Worm (Caenorhabditis elegans) whole organism, young adult: ENCODE results near the gene T28A8.5.

Experiments used
- B0019.2 ChIP-seq: fragments of 200-800 bp; sonication (Bioruptor generic); conservative IDR thresholded peaks from 2 replicates; pipeline ENCODE4 v1.3.6; 2022; ENCODE audit warnings: missing genetic modification reagents, missing genetic modification characterization, missing compliant biosample characterization
- B0261.1 ChIP-seq: sonication (generic microtip); optimal IDR thresholded peaks from 2 replicates; lab custom pipeline; 2016; ENCODE audit warnings: mild to moderate bottlenecking, missing genetic modification characterization, moderate library complexity, missing compliant biosample characterization
- F10E7.11 ChIP-seq: sonication (generic microtip); optimal IDR thresholded peaks from 2 replicates; lab custom pipeline; 2017; ENCODE audit warnings: mild to moderate bottlenecking, missing genetic modification characterization, moderate library complexity, missing compliant biosample characterization
- F37B4.10 ChIP-seq: fragments of 200-800 bp; sonication (Bioruptor generic); IDR thresholded peaks from 2 replicates; pipeline ENCODE4 v1.3.6; 2022; ENCODE audit warnings: missing genetic modification characterization, missing compliant biosample characterization
- F39B2.1 ChIP-seq: fragments of 200-800 bp; sonication (Bioruptor generic); IDR thresholded peaks from 2 replicates; pipeline ENCODE4 v1.3.6; 2022; ENCODE audit warnings: missing genetic modification reagents, missing genetic modification characterization, missing compliant biosample characterization
- F57A8.1 ChIP-seq: fragments of 200-800 bp; sonication (Bioruptor generic); optimal IDR thresholded peaks from 2 replicates; lab custom pipeline; 2018; ENCODE audit warnings: mild to moderate bottlenecking, missing genetic modification characterization, moderate library complexity, missing compliant biosample characterization
- F57C9.4 ChIP-seq: sonication (generic microtip); optimal IDR thresholded peaks from 2 replicates; lab custom pipeline; 2017; ENCODE audit warnings: mild to moderate bottlenecking, missing genetic modification characterization, missing compliant biosample characterization
- T26A5.8 ChIP-seq: sonication (generic microtip); optimal IDR thresholded peaks from 2 replicates; lab custom pipeline; 2016; ENCODE audit warnings: missing genetic modification characterization, missing compliant biosample characterization
- Y79H2A.3 ChIP-seq: fragments of 200-800 bp; sonication (Bioruptor generic); conservative IDR thresholded peaks from 2 replicates; pipeline ENCODE4 v1.3.6; 2022; ENCODE audit warnings: missing genetic modification reagents, missing genetic modification characterization, missing compliant biosample characterization
- ZK185.1 ChIP-seq: sonication (generic microtip); optimal IDR thresholded peaks from 2 replicates; lab custom pipeline; 2016; ENCODE audit warnings: mild to moderate bottlenecking, missing genetic modification characterization, missing compliant biosample characterization; ENCODE audit not compliant: poor library complexity, severe bottlenecking
- akir-1 ChIP-seq: fragments of 200-800 bp; sonication (Bioruptor generic); optimal IDR thresholded peaks from 2 replicates; lab custom pipeline; 2018; ENCODE audit warnings: mild to moderate bottlenecking, missing genetic modification characterization, moderate library complexity, missing compliant biosample characterization
- atf-7 ChIP-seq: sonication (generic microtip); optimal IDR thresholded peaks from 2 replicates; lab custom pipeline; 2017; ENCODE audit warnings: mild to moderate bottlenecking, missing genetic modification characterization, missing compliant biosample characterization
- athp-1 ChIP-seq: sonication (generic microtip); optimal IDR thresholded peaks from 2 replicates; lab custom pipeline; 2017; ENCODE audit warnings: mild to moderate bottlenecking, missing genetic modification characterization, missing compliant biosample characterization
- attf-3 ChIP-seq: fragments of 200-800 bp; sonication (Bioruptor generic); conservative IDR thresholded peaks from 2 replicates; pipeline ENCODE4 v1.3.6; 2022; ENCODE audit warnings: missing genetic modification reagents, missing genetic modification characterization, missing compliant biosample characterization
- ceh-58 ChIP-seq: fragments of 200-800 bp; sonication (Bioruptor generic); IDR thresholded peaks from 2 replicates; pipeline ENCODE4 v1.3.6; 2022; ENCODE audit warnings: missing genetic modification characterization, missing compliant biosample characterization
- ceh-79 ChIP-seq: sonication (generic microtip); optimal IDR thresholded peaks from 2 replicates; lab custom pipeline; 2017; ENCODE audit warnings: mild to moderate bottlenecking, missing genetic modification characterization, missing compliant biosample characterization
- chd-7 ChIP-seq: sonication (generic microtip); optimal IDR thresholded peaks from 2 replicates; lab custom pipeline; 2016; ENCODE audit warnings: mild to moderate bottlenecking, missing genetic modification characterization, moderate library complexity, missing compliant biosample characterization
- die-1 ChIP-seq: sonication (generic microtip); optimal IDR thresholded peaks from 2 replicates; lab custom pipeline; 2016; ENCODE audit warnings: missing genotype, mild to moderate bottlenecking, missing genetic modification characterization, missing compliant biosample characterization
- efl-1 ChIP-seq: fragments of 150-350 bp; optimal IDR thresholded peaks from 2 replicates; lab custom pipeline; 2014; ENCODE audit warnings: missing biosample characterization, missing genetic modification reagents, missing genetic modification characterization
- egrh-3 ChIP-seq: fragments of 200-800 bp; sonication (Bioruptor generic); IDR thresholded peaks from 2 replicates; pipeline ENCODE4 v1.3.6; 2022; ENCODE audit warnings: missing genetic modification reagents, missing genetic modification characterization, missing compliant biosample characterization
- hmg-20 ChIP-seq: fragments of 200-800 bp; sonication (Bioruptor generic); IDR thresholded peaks from 2 replicates; pipeline ENCODE4 v1.3.6; 2022; ENCODE audit warnings: missing genetic modification reagents, missing genetic modification characterization, missing compliant biosample characterization
- hrde-1 ChIP-seq: sonication (generic microtip); optimal IDR thresholded peaks from 2 replicates; lab custom pipeline; 2016; ENCODE audit warnings: missing genetic modification characterization, mild to moderate bottlenecking, missing compliant biosample characterization, moderate library complexity, missing genotype, missing genetic modification reagents, borderline replicate concordance
- hsf-1 ChIP-seq: fragments of 200-800 bp; sonication (Bioruptor generic); IDR thresholded peaks from 2 replicates; pipeline ENCODE4 v1.3.6; 2022; ENCODE audit warnings: missing genetic modification reagents, missing genetic modification characterization, missing compliant biosample characterization
- lag-1 ChIP-seq: fragments of 200-800 bp; sonication (Bioruptor generic); IDR thresholded peaks from 2 replicates; pipeline ENCODE4 v1.3.6; 2022; ENCODE audit warnings: missing genetic modification reagents, missing genetic modification characterization, missing compliant biosample characterization
- let-526 ChIP-seq: fragments of 200-800 bp; sonication (Bioruptor generic); IDR thresholded peaks from 2 replicates; pipeline ENCODE4 v1.3.6; 2022; ENCODE audit warnings: missing genetic modification reagents, missing genetic modification characterization, missing compliant biosample characterization
- lin-54 ChIP-seq: fragments of 200-800 bp; sonication (Bioruptor generic); optimal IDR thresholded peaks from 2 replicates; lab custom pipeline; 2018; ENCODE audit warnings: mild to moderate bottlenecking, missing genetic modification characterization, missing compliant biosample characterization
- lsl-1 ChIP-seq: fragments of 200-800 bp; sonication (Bioruptor generic); optimal IDR thresholded peaks from 2 replicates; lab custom pipeline; 2018; ENCODE audit warnings: mild to moderate bottlenecking, missing genetic modification characterization, moderate library complexity, missing compliant biosample characterization
- madf-10 ChIP-seq: sonication (generic microtip); optimal IDR thresholded peaks from 2 replicates; lab custom pipeline; 2016; ENCODE audit warnings: mild to moderate bottlenecking, missing genetic modification characterization, missing compliant biosample characterization
- madf-6 ChIP-seq: fragments of 200-800 bp; sonication (Bioruptor generic); IDR thresholded peaks from 2 replicates; pipeline ENCODE4 v1.3.6; 2022; ENCODE audit warnings: missing genetic modification reagents, missing genetic modification characterization, missing compliant biosample characterization
- mes-4 ChIP-seq: sonication (generic microtip); optimal IDR thresholded peaks from 2 replicates; lab custom pipeline; 2016; ENCODE audit warnings: missing genotype, missing genetic modification characterization, missing compliant biosample characterization
- nhr-120 ChIP-seq: fragments of 200-800 bp; sonication (Bioruptor generic); IDR thresholded peaks from 2 replicates; pipeline ENCODE4 v1.3.6; 2022; ENCODE audit warnings: missing genetic modification characterization, missing compliant biosample characterization
- nhr-27 ChIP-seq: fragments of 200-800 bp; sonication (Bioruptor generic); optimal IDR thresholded peaks from 2 replicates; lab custom pipeline; 2018; ENCODE audit warnings: mild to moderate bottlenecking, missing genetic modification characterization, moderate library complexity, missing compliant biosample characterization
- pbrm-1 ChIP-seq: fragments of 200-800 bp; sonication (Bioruptor generic); IDR thresholded peaks from 2 replicates; pipeline ENCODE4 v1.3.6; 2022; ENCODE audit warnings: missing genetic modification reagents, missing genetic modification characterization, missing compliant biosample characterization
- sea-2 ChIP-seq: fragments of 200-800 bp; sonication (Bioruptor generic); IDR thresholded peaks from 2 replicates; pipeline ENCODE4 v1.3.6; 2022; ENCODE audit warnings: missing genetic modification characterization, missing compliant biosample characterization
- snpc-1.3 ChIP-seq: sonication (generic microtip); optimal IDR thresholded peaks from 2 replicates; lab custom pipeline; 2017; ENCODE audit warnings: missing genetic modification characterization, mild to moderate bottlenecking, missing compliant biosample characterization, antibody characterized with exemption, moderate library complexity, missing genotype, missing genetic modification reagents; ENCODE audit not compliant: insufficient read depth
- somi-1 ChIP-seq: fragments of 200-800 bp; sonication (Bioruptor generic); optimal IDR thresholded peaks from 2 replicates; lab custom pipeline; 2018; ENCODE audit warnings: mild to moderate bottlenecking, missing genetic modification characterization, missing compliant biosample characterization
- tlf-1 ChIP-seq: fragments of 200-800 bp; sonication (Bioruptor generic); optimal IDR thresholded peaks from 2 replicates; lab custom pipeline; 2018; ENCODE audit warnings: mild to moderate bottlenecking, missing genetic modification characterization, missing compliant biosample characterization
- xnd-1 ChIP-seq: sonication (generic microtip); optimal IDR thresholded peaks from 2 replicates; lab custom pipeline; 2016; ENCODE audit warnings: missing genotype, missing genetic modification reagents, missing genetic modification characterization, missing compliant biosample characterization
- zim-3 ChIP-seq: sonication (generic microtip); optimal IDR thresholded peaks from 2 replicates; lab custom pipeline; 2017; ENCODE audit warnings: mild to moderate bottlenecking, missing genetic modification characterization, moderate library complexity, missing compliant biosample characterization
- ztf-26 ChIP-seq: sonication (generic microtip); optimal IDR thresholded peaks from 2 replicates; lab custom pipeline; 2017; ENCODE audit warnings: missing genetic modification characterization, missing compliant biosample characterization
- ztf-28 ChIP-seq: fragments of 200-800 bp; sonication (Bioruptor generic); IDR thresholded peaks from 2 replicates; pipeline ENCODE4 v1.3.6; 2022; ENCODE audit warnings: missing genetic modification reagents, missing genetic modification characterization, missing compliant biosample characterization
- ztf-6 ChIP-seq: fragments of 200-800 bp; sonication (Bioruptor generic); IDR thresholded peaks from 2 replicates; pipeline ENCODE4 v1.3.6; 2022; ENCODE audit warnings: missing genetic modification reagents, missing genetic modification characterization, missing compliant biosample characterization

T28A8.5 gene

DNA sequence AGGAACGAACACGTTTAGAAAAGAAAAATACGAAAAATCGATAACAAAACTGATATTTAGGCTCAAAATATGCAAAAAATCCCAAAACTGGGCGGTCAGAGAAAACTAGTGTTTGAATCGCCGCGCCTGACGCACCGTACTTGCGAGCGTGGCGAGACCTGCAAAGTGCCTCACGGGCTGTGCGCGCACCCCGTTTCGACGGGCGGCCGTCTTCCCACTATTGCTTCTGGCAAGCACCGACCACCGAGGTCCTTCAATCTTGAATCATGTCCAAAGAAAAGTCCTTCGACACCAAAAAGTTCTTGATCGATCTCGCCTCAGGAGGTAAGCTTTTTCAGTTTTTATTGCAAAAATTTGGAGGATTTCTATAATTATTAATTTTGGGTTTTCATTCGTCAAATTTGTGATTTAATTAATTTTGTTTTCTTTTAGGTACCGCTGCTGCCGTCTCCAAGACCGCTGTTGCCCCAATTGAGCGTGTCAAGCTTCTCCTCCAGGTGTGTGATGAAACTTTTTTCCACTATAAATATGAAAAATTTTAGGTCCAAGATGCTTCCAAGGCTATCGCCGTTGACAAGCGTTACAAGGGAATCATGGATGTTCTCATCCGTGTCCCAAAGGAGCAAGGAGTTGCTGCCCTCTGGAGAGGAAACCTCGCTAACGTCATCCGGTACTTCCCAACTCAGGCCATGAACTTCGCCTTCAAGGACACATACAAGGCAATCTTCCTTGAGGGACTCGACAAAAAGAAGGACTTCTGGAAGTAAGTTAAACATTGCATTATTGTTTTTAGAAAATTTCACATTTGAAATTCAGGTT is 38.3 kb upstream of the T28A8.5 start, which contains the start of gene ant-1.1 (continued):
- TF ChIP-seq B0019.2 (GFP tag; lab: Robert Waterston, UW) = 0 out of 2 replicates have a peak, but pooled peaks have one; percentile 4

DNA sequence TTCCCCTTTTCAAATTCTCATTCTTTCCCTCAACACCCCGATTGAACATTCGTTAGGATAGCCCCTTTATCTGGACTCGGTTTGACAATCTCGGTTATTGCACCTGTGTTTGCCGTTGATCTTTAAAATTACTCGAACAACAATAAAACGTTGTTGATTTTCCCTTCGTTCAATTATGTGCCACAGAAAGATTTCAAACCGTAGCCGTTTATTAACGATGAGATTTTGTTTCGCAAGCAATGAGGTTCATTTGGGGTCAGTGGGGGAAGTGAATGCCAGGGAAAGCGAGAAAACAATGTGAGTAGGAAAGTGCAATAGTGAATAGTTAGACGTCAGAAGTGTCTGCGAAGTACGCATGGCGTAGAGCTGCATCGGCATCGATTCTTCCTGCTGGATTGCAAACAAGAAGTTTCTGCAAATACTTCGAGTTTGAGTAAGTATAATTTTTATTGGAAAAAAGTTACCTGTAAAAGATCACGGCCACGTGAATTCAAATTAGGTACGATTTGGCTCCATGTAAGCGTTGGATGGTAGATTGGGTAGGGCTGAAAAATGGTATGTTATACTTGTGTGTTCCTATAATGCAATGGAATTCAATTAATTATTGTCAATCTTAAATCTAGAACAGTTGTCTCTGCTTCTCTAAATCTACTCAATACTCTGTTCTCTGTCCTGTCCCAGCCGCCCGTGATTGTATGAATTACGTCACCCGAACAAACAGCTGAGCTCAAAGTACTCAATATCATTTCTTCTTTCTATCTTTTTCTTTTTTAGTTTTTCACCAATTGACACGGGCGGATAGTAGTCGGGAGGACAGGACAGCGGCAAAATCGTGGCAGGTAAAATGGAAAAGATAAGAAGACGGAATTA is 36.7 kb upstream of the T28A8.5 start, which contains the start of gene kel-3:
Gene kel-3 (plus strand): TSS at position 328 of the 870 bp plus-strand sequence.
- TF ChIP-seq xnd-1 (tag; lab: Kevin White, UChicago) = peak; percentile 33
- TF ChIP-seq B0261.1 (tag; lab: Kevin White, UChicago) = peak; percentile 38
- peak; percentile 82 for TF ChIP-seq let-526 (GFP tag; lab: Robert Waterston, UW)
- peak; percentile 78 for TF ChIP-seq die-1 (tag; lab: Kevin White, UChicago)
- TF ChIP-seq ZK185.1 (tag; lab: Kevin White, UChicago) = peak; percentile 66
- peak; percentile 97 for TF ChIP-seq tlf-1 (GFP tag; lab: Kevin White, UChicago)
- peak; percentile 73 for TF ChIP-seq madf-10 (tag; lab: Kevin White, UChicago)
- peak; percentile 77 for TF ChIP-seq ztf-26 (tag; lab: Kevin White, UChicago)
- TF ChIP-seq ztf-6 (GFP tag; lab: Robert Waterston, UW) = no peak; the same call in 1 of the 2 replicates
- 0 out of 2 replicates have a peak, but pooled peaks have one; percentile 9 for TF ChIP-seq egrh-3 (GFP tag; lab: Robert Waterston, UW)
- TF ChIP-seq nhr-120 (GFP tag; lab: Robert Waterston, UW) = no peak
- peak; percentile 54 for TF ChIP-seq mes-4 (tag; lab: Kevin White, UChicago)
- TF ChIP-seq F39B2.1 (GFP tag; lab: Robert Waterston, UW) = peak; percentile 84
- peak; percentile 93 for TF ChIP-seq zim-3
- TF ChIP-seq chd-7 (tag; lab: Kevin White, UChicago) = peak; percentile 96
- TF ChIP-seq lsl-1 = peak; percentile 73
- TF ChIP-seq madf-6 (GFP tag; lab: Robert Waterston, UW) = peak; percentile 85
- TF ChIP-seq efl-1 (GFP tag; lab: Kevin White, UChicago) = peak; percentile 40
- peak; percentile 86 for TF ChIP-seq pbrm-1 (GFP tag; lab: Robert Waterston, UW)
- peak; percentile 95 for TF ChIP-seq Y79H2A.3
- TF ChIP-seq nhr-27 = peak; percentile 76
- TF ChIP-seq akir-1 (GFP tag; lab: Kevin White, UChicago) = no peak
- TF ChIP-seq attf-3 (GFP tag; lab: Robert Waterston, UW) = peak; percentile 32; the same call in 1 of the 2 replicates
- peak; percentile 89 for TF ChIP-seq hsf-1
- peak; percentile 98 for TF ChIP-seq hrde-1 (tag; lab: Kevin White, UChicago)
- 0 out of 2 replicates have a peak, but pooled peaks have one; percentile 57 for TF ChIP-seq F37B4.10 (GFP tag; lab: Robert Waterston, UW)
- TF ChIP-seq sea-2 (GFP tag; lab: Robert Waterston, UW) = peak; percentile 66; the same call in 1 of the 2 replicates
- peak; percentile 89; the same call in 1 of the 2 replicates for TF ChIP-seq ceh-58 (GFP tag; lab: Robert Waterston, UW)
- TF ChIP-seq F10E7.11 (tag; lab: Kevin White, UChicago) = peak; percentile 97
- TF ChIP-seq lag-1 (GFP tag; lab: Robert Waterston, UW) = no peak
- peak; percentile 77 for TF ChIP-seq somi-1 (GFP tag; lab: Kevin White, UChicago)
- TF ChIP-seq ceh-79 = peak; percentile 96
- TF ChIP-seq lin-54 (GFP tag; lab: Kevin White, UChicago) = peak; percentile 86
- TF ChIP-seq ztf-28 = 0 out of 2 replicates have a peak, but pooled peaks have one; percentile 47
- TF ChIP-seq athp-1 (tag; lab: Kevin White, UChicago) = peak; percentile 98
- TF ChIP-seq snpc-1.3 = peak; percentile 90
- peak; percentile 92 for TF ChIP-seq F57C9.4 (tag; lab: Kevin White, UChicago)
- peak; percentile 39 for TF ChIP-seq F57A8.1
- TF ChIP-seq T26A5.8 (tag; lab: Kevin White, UChicago) = peak; percentile 98
- peak; percentile 81 for TF ChIP-seq atf-7 (tag; lab: Kevin White, UChicago)
- TF ChIP-seq hmg-20 (GFP tag; lab: Robert Waterston, UW) = peak; percentile 34; the same call in 1 of the 2 replicates
